Fruit fly (Drosophila melanogaster) whole organism, prepupa: ENCODE results near the gene Cluap1.

Experiments used
- Blimp-1 ChIP-seq: fragments of 200-800 bp; sonication (Bioruptor generic); optimal IDR thresholded peaks from 3 replicates; lab custom pipeline; 2017; ENCODE audit warnings: missing biosample characterization, missing genetic modification characterization, mild to moderate bottlenecking, moderate library complexity, missing genetic modification reagents
- CG10631 ChIP-seq: fragments of 200-800 bp; sonication (Bioruptor generic); optimal IDR thresholded peaks from 2 replicates; lab custom pipeline; 2016; ENCODE audit warnings: missing biosample characterization, missing genetic modification characterization
- CG10669 ChIP-seq: fragments of 200-800 bp; sonication (Bioruptor generic); optimal IDR thresholded peaks from 3 replicates; lab custom pipeline; 2018; ENCODE audit warnings: missing biosample characterization, mild to moderate bottlenecking, missing genetic modification characterization, moderate library complexity
- CG11294 ChIP-seq: fragments of 200-800 bp; sonication (Bioruptor generic); IDR thresholded peaks from 2 replicates; pipeline ENCODE4 v1.3.6; 2022; ENCODE audit warnings: missing biosample characterization, missing genetic modification characterization
- CG11762 ChIP-seq: fragments of 200-800 bp; sonication (Bioruptor generic); optimal IDR thresholded peaks from 3 replicates; lab custom pipeline; 2016; ENCODE audit warnings: missing biosample characterization, missing genetic modification characterization; ENCODE audit not compliant: insufficient read depth
- CG11902 ChIP-seq: fragments of 200-800 bp; sonication (Bioruptor generic); optimal IDR thresholded peaks from 3 replicates; lab custom pipeline; 2016; ENCODE audit warnings: missing biosample characterization, missing genetic modification characterization
- CG15336 ChIP-seq: fragments of 200-800 bp; sonication (Bioruptor generic); IDR thresholded peaks from 2 replicates; pipeline ENCODE4 v1.3.6; 2022; ENCODE audit warnings: missing biosample characterization, missing genetic modification characterization
- CG3032 ChIP-seq: fragments of 200-800 bp; optimal IDR thresholded peaks from 2 replicates; lab custom pipeline; 2019; ENCODE audit warnings: missing biosample characterization, mild to moderate bottlenecking, missing genetic modification characterization, moderate library complexity
- CG32006 ChIP-seq: fragments of 200-800 bp; sonication (Bioruptor generic); optimal IDR thresholded peaks from 3 replicates; lab custom pipeline; 2017; ENCODE audit warnings: missing biosample characterization, mild to moderate bottlenecking, missing genetic modification characterization
- CG4318 ChIP-seq: fragments of 200-800 bp; sonication (Bioruptor generic); optimal IDR thresholded peaks from 3 replicates; lab custom pipeline; 2017; ENCODE audit warnings: missing biosample characterization, mild to moderate bottlenecking, missing genetic modification characterization
- CG6163 ChIP-seq: fragments of 200-800 bp; sonication (Bioruptor generic); IDR thresholded peaks from 3 replicates; pipeline ENCODE4 v1.3.6; 2022; ENCODE audit warnings: missing biosample characterization, missing genetic modification characterization
- CG6792 ChIP-seq: fragments of 200-800 bp; sonication (Bioruptor generic); optimal IDR thresholded peaks from 3 replicates; lab custom pipeline; 2016; ENCODE audit warnings: missing biosample characterization, missing genetic modification characterization
- CG8119 ChIP-seq: fragments of 200-800 bp; sonication (Bioruptor generic); IDR thresholded peaks from 3 replicates; pipeline ENCODE4 v1.3.6; 2022; ENCODE audit warnings: missing biosample characterization, missing genetic modification characterization
- Eip78C ChIP-seq: fragments of 200-800 bp; sonication (Bioruptor generic); peaks from one replicate; lab custom pipeline; 2016; ENCODE audit warnings: missing biosample characterization, missing genetic modification characterization
- Ets21C ChIP-seq: fragments of 200-800 bp; sonication (Bioruptor generic); optimal IDR thresholded peaks from 3 replicates; lab custom pipeline; 2016; ENCODE audit warnings: missing biosample characterization, missing genetic modification characterization
- Gug ChIP-seq: fragments of 200-800 bp; sonication (Bioruptor generic); IDR thresholded peaks from 2 replicates; pipeline ENCODE4 v1.3.6; 2022; ENCODE audit warnings: missing biosample characterization, missing genetic modification characterization
- Hr38 ChIP-seq: sonication (Bioruptor generic); optimal IDR thresholded peaks from 2 replicates; lab custom pipeline; 2016; ENCODE audit warnings: missing biosample characterization, missing genetic modification characterization
- Hr4 ChIP-seq: fragments of 200-800 bp; sonication (Bioruptor generic); optimal IDR thresholded peaks from 3 replicates; lab custom pipeline; 2016; ENCODE audit warnings: missing biosample characterization, missing genetic modification characterization
- Lpt ChIP-seq: fragments of 200-800 bp; sonication (Bioruptor generic); optimal IDR thresholded peaks from 3 replicates; lab custom pipeline; 2016; ENCODE audit warnings: missing biosample characterization, missing genetic modification characterization
- Met ChIP-seq: fragments of 200-800 bp; sonication (Bioruptor generic); optimal IDR thresholded peaks from 3 replicates; lab custom pipeline; 2016; ENCODE audit warnings: missing biosample characterization, missing genetic modification characterization
- OdsH ChIP-seq: fragments of 200-800 bp; sonication (Bioruptor generic); optimal IDR thresholded peaks from 3 replicates; lab custom pipeline; 2016; ENCODE audit warnings: missing biosample characterization, missing genetic modification characterization
- Sox102F ChIP-seq: fragments of 200-800 bp; sonication (Bioruptor generic); optimal IDR thresholded peaks from 2 replicates; lab custom pipeline; 2016; ENCODE audit warnings: missing biosample characterization, mild to moderate bottlenecking, missing genetic modification characterization
- Sox15 ChIP-seq: fragments of 200-800 bp; sonication (Bioruptor generic); optimal IDR thresholded peaks from 3 replicates; lab custom pipeline; 2016; ENCODE audit warnings: missing biosample characterization, missing genetic modification characterization
- achi ChIP-seq: fragments of 200-800 bp; sonication (Bioruptor generic); optimal IDR thresholded peaks from 3 replicates; lab custom pipeline; 2016; ENCODE audit warnings: missing biosample characterization, missing genetic modification characterization
- cyc ChIP-seq: fragments of 200-800 bp; sonication (Bioruptor generic); optimal IDR thresholded peaks from 3 replicates; lab custom pipeline; 2016; ENCODE audit warnings: missing biosample characterization, missing genetic modification characterization
- dac ChIP-seq: fragments of 200-800 bp; sonication (Bioruptor generic); optimal IDR thresholded peaks from 2 replicates; lab custom pipeline; 2017; ENCODE audit warnings: missing biosample characterization, mild to moderate bottlenecking, missing genetic modification characterization
- dsx ChIP-seq: fragments of 200-800 bp; optimal IDR thresholded peaks from 3 replicates; lab custom pipeline; 2019; ENCODE audit warnings: missing biosample characterization, mild to moderate bottlenecking, missing genetic modification characterization, moderate library complexity; ENCODE audit not compliant: poor library complexity, severe bottlenecking
- eg ChIP-seq: fragments of 200-800 bp; sonication (Bioruptor generic); IDR thresholded peaks from 3 replicates; pipeline ENCODE4 v1.3.6; 2022; ENCODE audit warnings: missing biosample characterization, missing genetic modification characterization
- fd59A ChIP-seq: fragments of 200-800 bp; sonication (Bioruptor generic); optimal IDR thresholded peaks from 2 replicates; lab custom pipeline; 2017; ENCODE audit warnings: missing biosample characterization, mild to moderate bottlenecking, missing genetic modification characterization, missing genetic modification reagents
- pdm3 ChIP-seq: fragments of 200-800 bp; sonication (Bioruptor generic); optimal IDR thresholded peaks from 3 replicates; lab custom pipeline; 2016; ENCODE audit warnings: missing biosample characterization, missing genetic modification characterization
- salr ChIP-seq, 2 experiments: fragments of 200-800 bp; sonication (Bioruptor generic); optimal IDR thresholded peaks; 3 replicates each; lab custom pipeline; 2016 to 2018; ENCODE audit warnings: missing biosample characterization in 2 of 2, missing genetic modification characterization in 2 of 2, mild to moderate bottlenecking in 1 of 2
- spab ChIP-seq: fragments of 200-800 bp; sonication (Bioruptor generic); optimal IDR thresholded peaks from 2 replicates; lab custom pipeline; 2017; ENCODE audit warnings: missing biosample characterization, mild to moderate bottlenecking, missing genetic modification characterization, missing genetic modification reagents
- svp ChIP-seq: fragments of 200-800 bp; sonication (Bioruptor generic); peaks from one replicate; lab custom pipeline; 2016; ENCODE audit warnings: missing biosample characterization, missing genetic modification characterization
- topi ChIP-seq: fragments of 200-800 bp; sonication (Bioruptor generic); optimal IDR thresholded peaks from 3 replicates; lab custom pipeline; 2016; ENCODE audit warnings: missing biosample characterization, missing genetic modification characterization
- vri ChIP-seq: fragments of 200-800 bp; sonication (Bioruptor generic); optimal IDR thresholded peaks from 3 replicates; lab custom pipeline; 2016; ENCODE audit warnings: missing biosample characterization, mild to moderate bottlenecking, missing genetic modification characterization

Cluap1 gene

dm6 chrX:22512071-22512470 is 32.1 kb downstream of the Cluap1 start:
- peak; percentile 85 for TF ChIP-seq Blimp-1 (GFP tag; lab: Kevin White, UChicago)
- TF ChIP-seq CG11294 (GFP tag; lab: Robert Waterston, UW) = no peak
- TF ChIP-seq Ets21C (GFP tag; lab: Kevin White, UChicago) = no peak
- TF ChIP-seq, all 60 proteins: peak for 1

- TF ChIP-seq Sox15 (GFP tag; lab: Kevin White, UChicago) (no peak), Hr4 (GFP tag; lab: Kevin White, UChicago) (no peak), Met (no peak), topi (GFP tag; lab: Kevin White, UChicago) (no peak), fd59A (GFP tag; lab: Kevin White, UChicago) (no peak), Eip78C (no peak), cyc (GFP tag; lab: Kevin White, UChicago) (no peak), svp (GFP tag; lab: Kevin White, UChicago) (no peak), salr (GFP tag; optimal IDR thresholded peaks at IDR 0.05; lab: Kevin White, UChicago) (no peak), CG15336 (no peak), dsx (GFP tag; lab: Kevin White, UChicago) (no peak), Ets21C (GFP tag; lab: Kevin White, UChicago) (no peak), CG10669 (GFP tag; lab: Kevin White, UChicago) (no peak), CG6792 (GFP tag; lab: Kevin White, UChicago) (no peak), CG6163 (GFP tag; lab: Robert Waterston, UW) (no peak)
Measured at dm6 chrX:22510776-22511175, 33.3 kb downstream of the Cluap1 start.

- TF ChIP-seq CG6792 (GFP tag; lab: Kevin White, UChicago) (no peak), Eip78C (peak; percentile 56), CG11902 (GFP tag; lab: Kevin White, UChicago) (no peak), CG32006 (GFP tag; lab: Kevin White, UChicago) (peak; percentile 79), Sox15 (GFP tag; lab: Kevin White, UChicago) (no peak), achi (GFP tag; lab: Kevin White, UChicago) (no peak), CG8119 (GFP tag; lab: Robert Waterston, UW) (peak; percentile 69; the same call in 2 of the 3 replicates), cyc (GFP tag; lab: Kevin White, UChicago) (no peak), CG10631 (GFP tag; lab: Kevin White, UChicago) (peak; percentile 18), spab (GFP tag; lab: Kevin White, UChicago) (no peak), svp (GFP tag; lab: Kevin White, UChicago) (peak; percentile 17), salr (GFP tag; optimal IDR thresholded peaks at IDR 0.05; lab: Kevin White, UChicago) (no peak), topi (GFP tag; lab: Kevin White, UChicago) (no peak), OdsH (GFP tag; lab: Kevin White, UChicago) (peak; percentile 38), Lpt (peak; percentile 50), vri (no peak), CG11762 (GFP tag; lab: Kevin White, UChicago) (peak; percentile 2), CG15336 (peak; percentile 65), CG3032 (tag; lab: Kevin White, UChicago) (no peak), Hr4 (GFP tag; lab: Kevin White, UChicago) (peak; percentile 69), Hr38 (GFP tag; lab: Kevin White, UChicago) (no peak), CG4318 (GFP tag; lab: Kevin White, UChicago) (peak; percentile 31), Sox102F (GFP tag; lab: Kevin White, UChicago) (no peak), eg (GFP tag; lab: Robert Waterston, UW) (no peak; the same call in 2 of the 3 replicates), CG10669 (GFP tag; lab: Kevin White, UChicago) (no peak), Gug (0 out of 2 replicates have a peak, but pooled peaks have one; percentile 16), Met (peak; percentile 2), dac (GFP tag; lab: Kevin White, UChicago) (peak; percentile 20), pdm3 (GFP tag; lab: Kevin White, UChicago) (peak; percentile 19)
- TF ChIP-seq, all 60 proteins: peak for 15
Measured at dm6 chrX:22509085-22509484, 35.0 kb downstream of the Cluap1 start.

- no peak for TF ChIP-seq CG6792 (GFP tag; lab: Kevin White, UChicago)
Measured at dm6 chrX:22502225-22502624, 41.9 kb downstream of the Cluap1 start.
